Worm (Caenorhabditis elegans) whole organism, L4/young adult: ENCODE data around the gene fbxb-117.

Experiments used
- dao-5 ChIP-seq: sonication (generic microtip); optimal IDR thresholded peaks from 2 replicates; lab custom pipeline; 2016; ENCODE audit warnings: missing genotype, missing genetic modification characterization, moderate library complexity, missing compliant biosample characterization
- him-1 ChIP-seq: sonication (generic microtip); optimal IDR thresholded peaks from 2 replicates; lab custom pipeline; 2016; ENCODE audit warnings: missing genotype, missing genetic modification reagents, missing genetic modification characterization, missing compliant biosample characterization

- TF ChIP-seq dao-5 (tag; lab: Kevin White, UChicago), result no peak
- no peak for TF ChIP-seq him-1 (tag; lab: Kevin White, UChicago)
Measured at ce11 chrV:19276354-19276753, 6.1 kb upstream of the fbxb-117 start.
